Worm (Caenorhabditis elegans) whole organism, late embryonic: ENCODE results near the gene rars-2.

Source experiments
- C08G9.2 ChIP-seq: sonication (generic microtip); optimal IDR thresholded peaks from 2 replicates; lab custom pipeline; 2016; ENCODE audit warnings: mild to moderate bottlenecking, missing genetic modification characterization, moderate library complexity, missing compliant biosample characterization
- C38D4.7 ChIP-seq: fragments of 200-800 bp; sonication (Bioruptor generic); optimal IDR thresholded peaks from 2 replicates; lab custom pipeline; 2018; ENCODE audit warnings: mild to moderate bottlenecking, missing genetic modification characterization, moderate library complexity, missing compliant biosample characterization
- F13H6.1 ChIP-seq: sonication (generic microtip); optimal IDR thresholded peaks from 2 replicates; lab custom pipeline; 2016; ENCODE audit warnings: missing genetic modification characterization, missing compliant biosample characterization
- K02D7.2 ChIP-seq: sonication (generic microtip); optimal IDR thresholded peaks from 2 replicates; lab custom pipeline; 2017; ENCODE audit warnings: mild to moderate bottlenecking, missing genetic modification characterization, missing compliant biosample characterization
- K09A11.1 ChIP-seq: sonication (generic microtip); optimal IDR thresholded peaks from 2 replicates; lab custom pipeline; 2017; ENCODE audit warnings: antibody characterized with exemption, mild to moderate bottlenecking, missing genetic modification characterization, missing compliant biosample characterization; ENCODE audit not compliant: insufficient read depth
- T23F11.4 ChIP-seq: fragments of 200-800 bp; sonication (Bioruptor generic); optimal IDR thresholded peaks from 2 replicates; lab custom pipeline; 2018; ENCODE audit warnings: mild to moderate bottlenecking, missing genetic modification characterization, missing compliant biosample characterization
- ama-1 ChIP-seq: fragments of 150-350 bp; optimal IDR thresholded peaks from 2 replicates; lab custom pipeline; 2014
- ceh-18 ChIP-seq: sonication (generic microtip); optimal IDR thresholded peaks from 2 replicates; lab custom pipeline; 2016; ENCODE audit warnings: missing genetic modification characterization, missing compliant biosample characterization
- ceh-2 ChIP-seq: sonication (generic microtip); optimal IDR thresholded peaks from 2 replicates; lab custom pipeline; 2016; ENCODE audit warnings: missing genotype, missing genetic modification characterization, missing compliant biosample characterization
- ceh-22 ChIP-seq: sonication (generic microtip); optimal IDR thresholded peaks from 2 replicates; lab custom pipeline; 2017; ENCODE audit warnings: missing biosample characterization, missing genetic modification characterization
- ceh-24 ChIP-seq: sonication (generic microtip); optimal IDR thresholded peaks from 2 replicates; lab custom pipeline; 2016; ENCODE audit warnings: mild to moderate bottlenecking, missing genetic modification characterization, missing compliant biosample characterization
- ceh-31 ChIP-seq: sonication (generic microtip); optimal IDR thresholded peaks from 2 replicates; lab custom pipeline; 2016; ENCODE audit warnings: missing genetic modification characterization, missing compliant biosample characterization
- ceh-48 ChIP-seq: sonication (generic microtip); optimal IDR thresholded peaks from 2 replicates; lab custom pipeline; 2016; ENCODE audit warnings: missing genetic modification characterization, inconsistent platforms, missing compliant biosample characterization
- ceh-6 ChIP-seq: fragments of 200-800 bp; sonication (Bioruptor generic); optimal IDR thresholded peaks from 2 replicates; lab custom pipeline; 2018; ENCODE audit warnings: mild to moderate bottlenecking, missing genetic modification characterization, missing compliant biosample characterization
- ceh-9 ChIP-seq: sonication (generic microtip); optimal IDR thresholded peaks from 2 replicates; lab custom pipeline; 2016; ENCODE audit warnings: mild to moderate bottlenecking, missing genetic modification characterization, inconsistent platforms, missing compliant biosample characterization
- che-1 ChIP-seq: sonication (generic microtip); optimal IDR thresholded peaks from 2 replicates; lab custom pipeline; 2016; ENCODE audit warnings: mild to moderate bottlenecking, missing genetic modification characterization, missing compliant biosample characterization
- dmd-4 ChIP-seq: sonication (generic microtip); optimal IDR thresholded peaks from 2 replicates; lab custom pipeline; 2016; ENCODE audit warnings: borderline replicate concordance, missing genetic modification characterization, missing compliant biosample characterization
- dve-1 ChIP-seq: sonication (generic microtip); optimal IDR thresholded peaks from 2 replicates; lab custom pipeline; 2017; ENCODE audit warnings: antibody characterized with exemption, mild to moderate bottlenecking, missing genetic modification characterization, missing compliant biosample characterization
- elt-2 ChIP-seq: sonication (generic microtip); optimal IDR thresholded peaks from 2 replicates; lab custom pipeline; 2016; ENCODE audit warnings: missing genetic modification reagents, missing genetic modification characterization, missing compliant biosample characterization
- ets-4 ChIP-seq: sonication (generic microtip); optimal IDR thresholded peaks from 2 replicates; lab custom pipeline; 2016; ENCODE audit warnings: missing genetic modification characterization, missing compliant biosample characterization
- eyg-1 ChIP-seq: sonication (generic microtip); optimal IDR thresholded peaks from 2 replicates; lab custom pipeline; 2016; ENCODE audit warnings: missing genotype, missing genetic modification characterization, missing compliant biosample characterization
- fax-1 ChIP-seq: sonication (generic microtip); optimal IDR thresholded peaks from 2 replicates; lab custom pipeline; 2016; ENCODE audit warnings: missing genotype, missing genetic modification characterization, missing compliant biosample characterization
- fkh-10 ChIP-seq: fragments of 150-350 bp; optimal IDR thresholded peaks from 2 replicates; lab custom pipeline; 2014; ENCODE audit warnings: missing biosample characterization, missing genetic modification reagents, missing genetic modification characterization
- fkh-6 ChIP-seq: sonication (generic microtip); optimal IDR thresholded peaks from 2 replicates; lab custom pipeline; 2016; ENCODE audit warnings: missing genetic modification characterization, missing compliant biosample characterization
- gmeb-2 ChIP-seq: sonication (generic microtip); optimal IDR thresholded peaks from 2 replicates; lab custom pipeline; 2016; ENCODE audit warnings: missing genetic modification characterization, inconsistent platforms, missing compliant biosample characterization
- hlh-13 ChIP-seq: fragments of 200-800 bp; sonication (Bioruptor generic); optimal IDR thresholded peaks from 2 replicates; lab custom pipeline; 2018; ENCODE audit warnings: mild to moderate bottlenecking, missing genetic modification characterization, missing compliant biosample characterization
- hlh-15 ChIP-seq: sonication (generic microtip); optimal IDR thresholded peaks from 2 replicates; lab custom pipeline; 2016; ENCODE audit warnings: missing genetic modification characterization, missing compliant biosample characterization
- hlh-30 ChIP-seq: sonication (generic microtip); optimal IDR thresholded peaks from 2 replicates; lab custom pipeline; 2017; ENCODE audit warnings: antibody characterized with exemption, missing genetic modification characterization, missing compliant biosample characterization; ENCODE audit not compliant: insufficient read depth
- hlh-6 ChIP-seq: sonication (generic microtip); optimal IDR thresholded peaks from 2 replicates; lab custom pipeline; 2016; ENCODE audit warnings: missing genotype, missing genetic modification characterization, missing compliant biosample characterization
- hlh-8 ChIP-seq: sonication (generic microtip); optimal IDR thresholded peaks from 2 replicates; lab custom pipeline; 2016; ENCODE audit warnings: missing genotype, missing genetic modification characterization, missing compliant biosample characterization
- lim-6 ChIP-seq: sonication (generic microtip); optimal IDR thresholded peaks from 2 replicates; lab custom pipeline; 2016; ENCODE audit warnings: missing genetic modification characterization, missing compliant biosample characterization
- lin-11 ChIP-seq: fragments of 200-800 bp; sonication (Bioruptor generic); optimal IDR thresholded peaks from 2 replicates; lab custom pipeline; 2018; ENCODE audit warnings: mild to moderate bottlenecking, missing genetic modification characterization, missing compliant biosample characterization
- madf-2 ChIP-seq: sonication (generic microtip); optimal IDR thresholded peaks from 2 replicates; lab custom pipeline; 2017; ENCODE audit warnings: missing genetic modification characterization, missing compliant biosample characterization
- mec-3 ChIP-seq: sonication (generic microtip); optimal IDR thresholded peaks from 2 replicates; lab custom pipeline; 2016; ENCODE audit warnings: borderline replicate concordance, missing genetic modification characterization, missing compliant biosample characterization
- nfya-1 ChIP-seq: sonication (generic microtip); optimal IDR thresholded peaks from 2 replicates; lab custom pipeline; 2017; ENCODE audit warnings: missing genetic modification characterization, mild to moderate bottlenecking, missing compliant biosample characterization, antibody characterized with exemption, moderate library complexity
- nhr-11 ChIP-seq: fragments of 150-350 bp; optimal IDR thresholded peaks from 2 replicates; lab custom pipeline; 2014; ENCODE audit warnings: missing biosample characterization, missing genetic modification characterization
- nhr-232 ChIP-seq: sonication (generic microtip); optimal IDR thresholded peaks from 2 replicates; lab custom pipeline; 2016; ENCODE audit warnings: missing genetic modification characterization, missing compliant biosample characterization
- pag-3 ChIP-seq: sonication (generic microtip); optimal IDR thresholded peaks from 2 replicates; lab custom pipeline; 2016; ENCODE audit warnings: missing compliant biosample characterization, missing genetic modification characterization, borderline replicate concordance
- pat-9 ChIP-seq: fragments of 200-800 bp; sonication (Bioruptor generic); optimal IDR thresholded peaks from 2 replicates; lab custom pipeline; 2018; ENCODE audit warnings: mild to moderate bottlenecking, missing genetic modification characterization, moderate library complexity, missing compliant biosample characterization
- pha-2 ChIP-seq: sonication (generic microtip); optimal IDR thresholded peaks from 2 replicates; lab custom pipeline; 2017; ENCODE audit warnings: mild to moderate bottlenecking, missing genetic modification characterization, missing compliant biosample characterization
- pqm-1 ChIP-seq: sonication (generic microtip); optimal IDR thresholded peaks from 2 replicates; lab custom pipeline; 2016; ENCODE audit warnings: missing genetic modification characterization, missing compliant biosample characterization
- pros-1 ChIP-seq: fragments of 150-350 bp; optimal IDR thresholded peaks from 2 replicates; lab custom pipeline; 2014; ENCODE audit warnings: missing biosample characterization, missing genetic modification reagents, missing genetic modification characterization
- rnt-1 ChIP-seq: sonication (generic microtip); optimal IDR thresholded peaks from 2 replicates; lab custom pipeline; 2016; ENCODE audit warnings: missing genetic modification characterization, missing compliant biosample characterization
- sdc-2 ChIP-seq: sonication (generic microtip); optimal IDR thresholded peaks from 2 replicates; lab custom pipeline; 2016; ENCODE audit warnings: missing genotype, missing genetic modification characterization, missing compliant biosample characterization
- sox-2 ChIP-seq: fragments of 200-800 bp; sonication (Bioruptor generic); IDR thresholded peaks from 2 replicates; pipeline ENCODE4 v1.3.6; 2022; ENCODE audit warnings: missing genetic modification reagents, missing genetic modification characterization, missing compliant biosample characterization
- sox-4 ChIP-seq: sonication (generic microtip); optimal IDR thresholded peaks from 2 replicates; lab custom pipeline; 2017; ENCODE audit warnings: mild to moderate bottlenecking, missing genetic modification characterization, inconsistent platforms, missing compliant biosample characterization
- ttx-3 ChIP-seq: sonication (generic microtip); optimal IDR thresholded peaks from 2 replicates; lab custom pipeline; 2016; ENCODE audit warnings: missing genetic modification reagents, missing genetic modification characterization, missing compliant biosample characterization
- unc-3 ChIP-seq, 2 experiments: fragments of 200-800 bp in 1 of 2; sonication (Bioruptor generic) in 1 of 2; sonication (generic microtip) in 1 of 2; conservative IDR thresholded peaks in 1 of 2; optimal IDR thresholded peaks in 1 of 2; 2 replicates each; pipeline versions ENCODE4 v1.3.6 to Lab custom; 2016 to 2022; ENCODE audit warnings: missing compliant biosample characterization in 2 of 2, missing genetic modification characterization in 2 of 2, missing genetic modification reagents in 1 of 2
- unc-42 ChIP-seq: sonication (generic microtip); optimal IDR thresholded peaks from 2 replicates; lab custom pipeline; 2016; ENCODE audit warnings: missing genotype, missing genetic modification characterization, missing compliant biosample characterization
- unc-55 ChIP-seq: sonication (generic microtip); optimal IDR thresholded peaks from 2 replicates; lab custom pipeline; 2017; ENCODE audit warnings: missing biosample characterization, missing genetic modification reagents, missing genetic modification characterization
- unc-86 ChIP-seq: sonication (generic microtip); optimal IDR thresholded peaks from 2 replicates; lab custom pipeline; 2016; ENCODE audit warnings: missing genetic modification characterization, missing compliant biosample characterization
- zip-5 ChIP-seq: sonication (generic microtip); optimal IDR thresholded peaks from 2 replicates; lab custom pipeline; 2016; ENCODE audit warnings: missing genetic modification characterization, missing compliant biosample characterization
- ztf-16 ChIP-seq: sonication (generic microtip); optimal IDR thresholded peaks from 2 replicates; lab custom pipeline; 2017; ENCODE audit warnings: missing genetic modification characterization, missing compliant biosample characterization

The rars-2 gene

DNA sequence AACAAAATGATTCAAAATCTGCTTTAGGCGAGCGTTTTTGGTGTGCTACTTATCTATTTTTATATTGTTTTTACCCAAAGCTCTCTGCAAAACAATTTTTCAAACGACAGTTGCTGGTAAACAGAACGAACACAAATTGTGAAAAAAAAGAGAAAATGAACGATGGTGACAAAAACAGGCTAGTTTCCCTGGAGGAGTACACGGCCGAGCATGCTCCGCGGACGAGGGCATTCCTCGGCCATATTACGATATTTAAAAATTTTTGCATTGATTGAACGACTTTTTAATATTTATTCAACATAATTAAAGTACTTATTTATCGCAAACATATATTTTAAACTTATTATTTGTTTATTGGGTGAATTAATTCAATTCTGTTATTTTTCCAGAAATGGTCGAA lies 27.9 kb upstream of the rars-2 start, which contains the start of the genes tpp-2 and rbbp-5:
TSS of gene tpp-2 (minus strand) at position 157 of the 400 bp plus-strand sequence.
TSS of gene rbbp-5 (plus strand) at position 390 of the 400 bp plus-strand sequence.
- no peak for TF ChIP-seq madf-2
- TF ChIP-seq hlh-6, result no peak
- TF ChIP-seq C08G9.2 (tag; lab: Kevin White, UChicago), result peak; percentile 82
- no peak for TF ChIP-seq C38D4.7 (GFP tag; lab: Kevin White, UChicago)
- TF ChIP-seq nfya-1 (tag; lab: Kevin White, UChicago), result no peak
- TF ChIP-seq K09A11.1 (tag; lab: Kevin White, UChicago), result no peak
- no peak for TF ChIP-seq fkh-10 (GFP tag; lab: Kevin White, UChicago)
- TF ChIP-seq ceh-18 (tag; lab: Kevin White, UChicago), result no peak
- no peak for TF ChIP-seq lin-11 (tag; lab: Kevin White, UChicago)
- TF ChIP-seq ceh-48 (tag; lab: Kevin White, UChicago), result no peak
- TF ChIP-seq unc-3 (GFP tag; conservative IDR thresholded peaks at IDR 0.05; lab: Robert Waterston, UW), result no peak
- no peak for TF ChIP-seq unc-3 (tag; optimal IDR thresholded peaks at IDR 0.05; lab: Kevin White, UChicago)
- TF ChIP-seq che-1, result no peak
- TF ChIP-seq dve-1 (tag; lab: Kevin White, UChicago), result no peak
- TF ChIP-seq sox-2 (GFP tag; lab: Robert Waterston, UW), result no peak
- TF ChIP-seq ets-4, result peak; percentile 83
- TF ChIP-seq elt-2 (tag; lab: Kevin White, UChicago), result no peak
- TF ChIP-seq K02D7.2, result no peak
- no peak for TF ChIP-seq lim-6 (tag; lab: Kevin White, UChicago)
- TF ChIP-seq rnt-1, result peak; percentile 37
- no peak for TF ChIP-seq ceh-22 (tag; lab: Kevin White, UChicago)
- TF ChIP-seq unc-42 (tag; lab: Kevin White, UChicago), result no peak
- no peak for TF ChIP-seq ceh-9
- TF ChIP-seq mec-3 (tag; lab: Kevin White, UChicago), result no peak
- no peak for TF ChIP-seq pag-3 (tag; lab: Kevin White, UChicago)
- no peak for TF ChIP-seq ceh-24 (tag; lab: Kevin White, UChicago)
- no peak for TF ChIP-seq hlh-15 (tag; lab: Kevin White, UChicago)
- no peak for TF ChIP-seq pros-1
- no peak for TF ChIP-seq dmd-4
- no peak for TF ChIP-seq pqm-1 (tag; lab: Kevin White, UChicago)
- peak; percentile 87 for TF ChIP-seq ceh-2
- TF ChIP-seq eyg-1, result no peak
- TF ChIP-seq ama-1 (lab: Kevin White, UChicago), result no peak
- no peak for TF ChIP-seq sdc-2 (tag; lab: Kevin White, UChicago)
- TF ChIP-seq ttx-3 (tag; lab: Kevin White, UChicago), result no peak
- no peak for TF ChIP-seq pat-9 (tag; lab: Kevin White, UChicago)
- no peak for TF ChIP-seq ztf-16 (tag; lab: Kevin White, UChicago)
- TF ChIP-seq unc-86 (tag; lab: Kevin White, UChicago), result no peak
- peak; percentile 34 for TF ChIP-seq F13H6.1 (tag; lab: Kevin White, UChicago)
- no peak for TF ChIP-seq hlh-13
- TF ChIP-seq fkh-6 (tag; lab: Kevin White, UChicago), result peak; percentile 15
- peak; percentile 49 for TF ChIP-seq fax-1 (tag; lab: Kevin White, UChicago)
- TF ChIP-seq hlh-30 (tag; lab: Kevin White, UChicago), result no peak
- TF ChIP-seq T23F11.4, result no peak
- peak; percentile 88 for TF ChIP-seq ceh-31 (tag; lab: Kevin White, UChicago)
- no peak for TF ChIP-seq ceh-6
- no peak for TF ChIP-seq sox-4 (tag; lab: Kevin White, UChicago)
- TF ChIP-seq gmeb-2, result no peak
- TF ChIP-seq unc-55 (GFP tag; lab: Kevin White, UChicago), result no peak
- peak; percentile 76 for TF ChIP-seq zip-5 (tag; lab: Kevin White, UChicago)
- no peak for TF ChIP-seq nhr-11
- no peak for TF ChIP-seq pha-2 (tag; lab: Kevin White, UChicago)
- no peak for TF ChIP-seq nhr-232 (tag; lab: Kevin White, UChicago)
- peak; percentile 70 for TF ChIP-seq hlh-8
